Worm (Caenorhabditis elegans) whole organism, L2 larva: ENCODE measurements around the gene cpg-2.
A peak's percentile ranks its signal among the peaks of the same experiment; 100 is the strongest.

Experiments
- C34F6.9 ChIP-seq: fragments of 150-350 bp; optimal IDR thresholded peaks from 2 replicates; lab custom pipeline; 2014; ENCODE audit warnings: missing biosample characterization, missing genetic modification characterization
- F13H6.1 ChIP-seq: sonication (generic microtip); optimal IDR thresholded peaks from 2 replicates; lab custom pipeline; 2016; ENCODE audit warnings: missing genetic modification characterization, missing compliant biosample characterization
- R02D3.7 ChIP-seq: fragments of 150-350 bp; optimal IDR thresholded peaks from 2 replicates; lab custom pipeline; 2014; ENCODE audit warnings: missing biosample characterization, missing genetic modification characterization
- ZK546.5 ChIP-seq: sonication (generic microtip); optimal IDR thresholded peaks from 2 replicates; lab custom pipeline; 2017; ENCODE audit warnings: missing biosample characterization, missing genetic modification characterization
- alr-1 ChIP-seq: fragments of 150-350 bp; optimal IDR thresholded peaks from 2 replicates; lab custom pipeline; 2014; ENCODE audit warnings: missing biosample characterization, missing genetic modification characterization
- blmp-1 ChIP-seq: sonication (generic microtip); optimal IDR thresholded peaks from 2 replicates; lab custom pipeline; 2017; ENCODE audit warnings: missing genetic modification characterization, mild to moderate bottlenecking, missing compliant biosample characterization, antibody characterized with exemption, moderate library complexity; ENCODE audit not compliant: insufficient read depth
- ceh-16 ChIP-seq: fragments of 150-350 bp; optimal IDR thresholded peaks from 2 replicates; lab custom pipeline; 2014; ENCODE audit warnings: missing biosample characterization, missing genetic modification characterization
- crh-2 ChIP-seq: sonication (generic microtip); optimal IDR thresholded peaks from 2 replicates; lab custom pipeline; 2017; ENCODE audit warnings: missing biosample characterization, missing genetic modification characterization
- dmd-4 ChIP-seq: sonication (generic microtip); optimal IDR thresholded peaks from 2 replicates; lab custom pipeline; 2017; ENCODE audit warnings: missing biosample characterization, missing genetic modification characterization
- egl-27 ChIP-seq: sonication (generic microtip); optimal IDR thresholded peaks from 3 replicates; lab custom pipeline; 2017; ENCODE audit warnings: missing biosample characterization, missing genetic modification reagents, missing genetic modification characterization
- elt-1 ChIP-seq: fragments of 150-350 bp; optimal IDR thresholded peaks from 2 replicates; lab custom pipeline; 2014; ENCODE audit warnings: missing biosample characterization, missing genetic modification characterization
- fos-1 ChIP-seq: fragments of 150-350 bp; optimal IDR thresholded peaks from 2 replicates; lab custom pipeline; 2014; ENCODE audit warnings: missing biosample characterization, missing genetic modification characterization
- gmeb-1 ChIP-seq: fragments of 150-350 bp; optimal IDR thresholded peaks from 2 replicates; lab custom pipeline; 2014; ENCODE audit warnings: missing biosample characterization, missing genetic modification characterization
- lin-13 ChIP-seq: fragments of 150-350 bp; optimal IDR thresholded peaks from 2 replicates; lab custom pipeline; 2014; ENCODE audit warnings: missing biosample characterization, missing genetic modification reagents, missing genetic modification characterization
- lsy-2 ChIP-seq, 2 experiments: fragments of 150-350 bp in 1 of 2; sonication (generic microtip) in 1 of 2; optimal IDR thresholded peaks; 2 replicates each; lab custom pipeline; 2014 to 2017; ENCODE audit warnings: missing biosample characterization in 2 of 2, missing genetic modification characterization in 2 of 2
- mab-5 ChIP-seq: fragments of 150-350 bp; optimal IDR thresholded peaks from 2 replicates; lab custom pipeline; 2014; ENCODE audit warnings: missing biosample characterization, missing genetic modification characterization
- mbf-1 ChIP-seq: sonication (generic microtip); optimal IDR thresholded peaks from 2 replicates; lab custom pipeline; 2017; ENCODE audit warnings: missing biosample characterization, missing genetic modification characterization
- mdl-1 ChIP-seq, 2 experiments: fragments of 150-350 bp in 1 of 2; sonication (generic microtip) in 1 of 2; optimal IDR thresholded peaks; 2 replicates each; lab custom pipeline; 2017; ENCODE audit warnings: missing biosample characterization in 2 of 2, missing genetic modification characterization in 2 of 2
- nhr-10 ChIP-seq: sonication (generic microtip); optimal IDR thresholded peaks from 2 replicates; lab custom pipeline; 2017; ENCODE audit warnings: missing biosample characterization, missing genetic modification characterization
- nhr-11 ChIP-seq: fragments of 150-350 bp; optimal IDR thresholded peaks from 2 replicates; lab custom pipeline; 2014; ENCODE audit warnings: missing biosample characterization, missing genetic modification characterization
- nhr-12 ChIP-seq: fragments of 150-350 bp; optimal IDR thresholded peaks from 2 replicates; lab custom pipeline; 2014; ENCODE audit warnings: missing biosample characterization, missing genetic modification characterization
- nhr-21 ChIP-seq: fragments of 150-350 bp; optimal IDR thresholded peaks from 2 replicates; lab custom pipeline; 2014; ENCODE audit warnings: missing biosample characterization, missing genetic modification characterization
- nhr-23 ChIP-seq: fragments of 150-350 bp; optimal IDR thresholded peaks from 2 replicates; lab custom pipeline; 2014; ENCODE audit warnings: missing biosample characterization, missing genetic modification reagents, missing genetic modification characterization
- nhr-237 ChIP-seq: fragments of 150-350 bp; optimal IDR thresholded peaks from 2 replicates; lab custom pipeline; 2014; ENCODE audit warnings: missing biosample characterization, missing genetic modification characterization
- nhr-25 ChIP-seq: fragments of 150-350 bp; sonication (generic microtip); optimal IDR thresholded peaks from 3 replicates; lab custom pipeline; 2014; ENCODE audit warnings: missing biosample characterization, missing genetic modification characterization
- nhr-77 ChIP-seq: fragments of 150-350 bp; optimal IDR thresholded peaks from 2 replicates; lab custom pipeline; 2014; ENCODE audit warnings: missing biosample characterization, missing genetic modification characterization
- skn-1 ChIP-seq: sonication (generic microtip); optimal IDR thresholded peaks from 2 replicates; lab custom pipeline; 2017; ENCODE audit warnings: missing biosample characterization, missing genetic modification characterization
- sma-9 ChIP-seq, 2 experiments: fragments of 150-350 bp in 1 of 2; sonication (generic microtip) in 1 of 2; optimal IDR thresholded peaks; 2 replicates each; lab custom pipeline; 2014 to 2016; ENCODE audit warnings: missing genetic modification characterization in 2 of 2, mild to moderate bottlenecking in 1 of 2, missing biosample characterization in 1 of 2, missing compliant biosample characterization in 1 of 2, missing genetic modification reagents in 1 of 2, moderate library complexity in 1 of 2
- snpc-4 ChIP-seq: fragments of 150-350 bp; optimal IDR thresholded peaks from 2 replicates; lab custom pipeline; 2014; ENCODE audit warnings: missing biosample characterization, missing genetic modification characterization
- unc-55 ChIP-seq: fragments of 150-350 bp; sonication (generic microtip); optimal IDR thresholded peaks from 3 replicates; lab custom pipeline; 2014; ENCODE audit warnings: missing biosample characterization, missing genetic modification reagents, missing genetic modification characterization
- unc-62 ChIP-seq: fragments of 150-350 bp; optimal IDR thresholded peaks from 2 replicates; lab custom pipeline; 2014; ENCODE audit warnings: missing biosample characterization, missing genetic modification reagents, missing genetic modification characterization
- zag-1 ChIP-seq: fragments of 150-350 bp; optimal IDR thresholded peaks from 2 replicates; lab custom pipeline; 2014; ENCODE audit warnings: missing biosample characterization, missing genetic modification characterization
- ztf-4 ChIP-seq: fragments of 150-350 bp; optimal IDR thresholded peaks from 2 replicates; lab custom pipeline; 2014; ENCODE audit warnings: missing biosample characterization, missing genetic modification characterization

Gene cpg-2

DNA sequence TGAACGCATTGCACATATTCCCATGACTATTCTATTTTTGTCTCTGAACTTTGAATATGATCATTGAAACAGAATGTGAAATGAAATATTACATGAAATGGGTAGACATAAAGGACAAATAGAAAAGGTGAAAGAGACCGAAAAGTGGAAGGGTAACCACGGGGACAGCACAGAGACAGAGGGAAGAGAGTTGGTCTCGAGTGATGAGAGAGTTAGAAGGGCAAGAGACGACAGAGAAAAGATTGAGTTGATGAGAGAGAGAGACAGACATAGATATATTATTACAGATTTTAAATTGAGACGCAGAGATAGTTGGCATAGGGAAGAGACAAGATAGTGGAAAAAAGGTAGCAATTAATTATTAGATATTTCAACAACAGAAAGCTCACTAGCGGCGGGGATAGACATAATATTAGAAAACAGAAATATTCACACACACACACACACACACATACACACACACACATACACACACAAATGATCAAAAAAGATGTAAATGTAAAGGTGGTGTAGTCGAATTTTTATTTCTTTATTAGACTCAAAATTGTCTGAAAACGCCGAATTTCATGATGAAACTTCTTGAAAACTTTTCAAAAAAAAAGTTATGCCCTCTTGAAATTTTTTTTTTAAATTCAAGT is 12.9 kb upstream of the cpg-2 start (continued):
- no peak for TF ChIP-seq mab-5 (tag; lab: Kevin White, UChicago)
- no peak for TF ChIP-seq mbf-1 (tag; lab: Kevin White, UChicago)
- TF ChIP-seq blmp-1 = peak; percentile 74
- TF ChIP-seq elt-1 = no peak
- TF ChIP-seq crh-2 (tag; lab: Kevin White, UChicago) = peak; percentile 79
- peak; percentile 61 for TF ChIP-seq unc-55 (GFP tag; lab: Kevin White, UChicago)
- peak; percentile 71 for TF ChIP-seq C34F6.9 (tag; lab: Kevin White, UChicago)
- TF ChIP-seq sma-9 (GFP tag; optimal IDR thresholded peaks at IDR 0.05; lab: Kevin White, UChicago) = peak; percentile 81
- TF ChIP-seq sma-9 (tag; optimal IDR thresholded peaks at IDR 0.05; lab: Kevin White, UChicago) = no peak
- peak; percentile 87 for TF ChIP-seq F13H6.1 (tag; lab: Kevin White, UChicago)
- peak; percentile 76 for TF ChIP-seq nhr-21 (tag; lab: Kevin White, UChicago)
- no peak for TF ChIP-seq nhr-12 (tag; lab: Kevin White, UChicago)
- TF ChIP-seq nhr-237 (tag; lab: Kevin White, UChicago) = no peak
- peak; percentile 25 to 69 for TF ChIP-seq lsy-2 (tag; optimal IDR thresholded peaks at IDR 0.05; lab: Kevin White, UChicago)
- TF ChIP-seq lin-13 (GFP tag; lab: Kevin White, UChicago) = peak; percentile 64
- TF ChIP-seq ztf-4 (tag; lab: Kevin White, UChicago) = peak; percentile 75
- TF ChIP-seq R02D3.7 = no peak
- no peak for TF ChIP-seq ZK546.5 (tag; lab: Kevin White, UChicago)
- peak; percentile 91 for TF ChIP-seq egl-27 (tag; lab: Kevin White, UChicago)

DNA sequence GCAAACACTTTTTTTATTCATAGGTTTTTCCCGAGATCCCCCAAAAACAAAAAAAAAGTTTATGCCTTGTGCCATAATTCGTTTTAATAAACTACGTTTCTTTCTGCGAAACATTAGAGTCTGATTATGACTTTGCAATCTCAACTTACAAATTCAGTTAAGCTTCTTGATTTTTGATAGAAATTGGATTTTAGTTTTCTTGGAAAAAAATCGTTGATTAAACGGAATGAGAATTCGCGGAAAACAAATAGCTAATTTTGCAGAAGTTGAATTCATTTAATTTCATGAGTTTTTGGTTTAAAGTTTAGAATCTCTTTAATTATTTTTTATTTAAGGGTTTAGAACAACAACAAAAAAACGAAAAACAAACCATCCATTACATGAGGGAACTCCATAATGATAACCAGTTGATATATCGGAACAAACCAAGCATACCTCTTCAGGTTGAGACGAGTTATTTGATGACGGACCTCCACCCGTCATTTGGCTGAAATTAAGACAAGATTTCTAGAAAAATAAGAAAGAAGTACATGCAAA is 11.2 kb upstream of the cpg-2 start, which contains the start of gene nhr-10:
Gene nhr-10 (minus strand): TSS at position 487 of the 537 bp plus-strand sequence.
- TF ChIP-seq R02D3.7 (no peak), unc-62 (no peak), nhr-21 (tag; lab: Kevin White, UChicago) (peak; percentile 81), nhr-25 (tag; lab: Kevin White, UChicago) (no peak), mdl-1 (tag; optimal IDR thresholded peaks at IDR 0.05; lab: Kevin White, UChicago) (no peak), zag-1 (no peak), crh-2 (tag; lab: Kevin White, UChicago) (peak; percentile 11), ztf-4 (tag; lab: Kevin White, UChicago) (peak; percentile 13), nhr-12 (tag; lab: Kevin White, UChicago) (no peak), nhr-10 (tag; lab: Kevin White, UChicago) (no peak), dmd-4 (peak; percentile 61), egl-27 (tag; lab: Kevin White, UChicago) (no peak), sma-9 (GFP tag; optimal IDR thresholded peaks at IDR 0.05; lab: Kevin White, UChicago) (peak; percentile 37), sma-9 (tag; optimal IDR thresholded peaks at IDR 0.05; lab: Kevin White, UChicago) (no peak), fos-1 (no peak), ceh-16 (tag; lab: Kevin White, UChicago) (no peak), lsy-2 (tag; optimal IDR thresholded peaks at IDR 0.05; lab: Kevin White, UChicago) (peak in 1 of 2 experiments; percentile 40)

DNA sequence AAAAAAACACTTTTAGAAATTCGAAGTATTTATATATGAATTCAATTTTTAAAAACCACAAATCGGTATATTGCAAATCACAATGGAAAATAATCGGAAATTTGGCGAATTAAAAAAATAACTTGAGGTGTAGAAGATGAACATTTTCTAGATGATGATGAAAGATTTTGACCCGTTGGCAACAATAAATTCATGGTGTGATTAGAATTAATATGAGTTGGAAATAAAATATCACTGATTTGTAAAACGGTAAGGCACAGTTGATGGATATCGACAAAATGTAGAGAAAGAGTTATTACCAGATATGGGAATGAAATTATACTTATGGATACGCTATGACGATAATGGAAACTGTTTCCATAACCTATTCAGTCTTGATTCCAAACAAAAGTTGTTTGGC is 8.5 kb upstream of the cpg-2 start:
- TF ChIP-seq skn-1 (tag; lab: Kevin White, UChicago) = no peak
- no peak for TF ChIP-seq gmeb-1 (tag; lab: Kevin White, UChicago)
- TF ChIP-seq unc-55 (GFP tag; lab: Kevin White, UChicago) = no peak
- TF ChIP-seq sma-9 (GFP tag; optimal IDR thresholded peaks at IDR 0.05; lab: Kevin White, UChicago) = no peak
- no peak for TF ChIP-seq sma-9 (tag; optimal IDR thresholded peaks at IDR 0.05; lab: Kevin White, UChicago)
- TF ChIP-seq lsy-2 (tag; optimal IDR thresholded peaks at IDR 0.05; lab: Kevin White, UChicago) = no peak
- TF ChIP-seq nhr-12 (tag; lab: Kevin White, UChicago) = no peak
- TF ChIP-seq alr-1 (tag; lab: Kevin White, UChicago) = no peak
- no peak for TF ChIP-seq nhr-11 (tag; lab: Kevin White, UChicago)
- no peak for TF ChIP-seq nhr-77
- TF ChIP-seq snpc-4 (tag; lab: Kevin White, UChicago) = no peak
- no peak for TF ChIP-seq nhr-23
- TF ChIP-seq nhr-10 (tag; lab: Kevin White, UChicago) = no peak
- no peak for TF ChIP-seq crh-2 (tag; lab: Kevin White, UChicago)
- TF ChIP-seq, all 48 proteins: peak for 0

DNA sequence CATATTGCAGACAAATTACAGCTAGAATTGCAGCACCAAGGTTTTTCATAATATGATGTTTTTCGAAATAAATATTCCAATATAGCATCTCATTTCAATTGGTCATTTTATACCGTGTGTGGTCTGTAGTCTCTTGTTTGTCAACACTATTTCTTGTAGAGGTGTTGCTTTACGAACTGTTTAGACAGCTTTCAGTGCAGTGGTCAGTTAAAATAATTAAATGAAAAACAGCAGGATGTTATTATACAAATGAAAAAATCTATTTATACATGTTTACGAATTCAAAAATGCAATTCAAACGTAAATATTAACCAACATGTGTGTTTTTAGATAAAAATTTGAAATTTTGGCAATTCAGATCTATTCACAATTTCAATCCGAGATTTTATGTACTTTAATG is 8.0 kb upstream of the cpg-2 start, which contains the start of gene B0280.7:
Gene B0280.7 (minus strand): TSS at position 101 of the 400 bp plus-strand sequence.
- TF ChIP-seq nhr-25 (tag; lab: Kevin White, UChicago) (peak; percentile 9), R02D3.7 (no peak)
- TF ChIP-seq, all 48 proteins: peak for 1
